Worm (Caenorhabditis elegans): Measurements from ENCODE around the gene F19G12.8.

F19G12.8 gene

ce11 chrX:1446593-1447141 lies 29.5 kb downstream of the F19G12.8 start, which contains the start of gene zfp-3 (continued):
- TF ChIP-seq nfya-1 (tag; optimal IDR thresholded peaks at IDR 0.05; ENCODE audit: borderline replicate concordance, insufficient read depth) (no peak), F55B11.4 (tag; optimal IDR thresholded peaks at IDR 0.05; ENCODE audit: borderline replicate concordance, insufficient read depth) (no peak), B0336.3 (GFP tag; IDR thresholded peaks at IDR 0.05) (peak; percentile 88), nhr-90 (tag; optimal IDR thresholded peaks at IDR 0.05) (peak; percentile 44), lin-54 (GFP tag; optimal IDR thresholded peaks at IDR 0.05) (peak; percentile 65), ekl-4 (GFP tag; IDR thresholded peaks at IDR 0.05) (peak; percentile 92), D2030.7 (GFP tag; IDR thresholded peaks at IDR 0.05) (no peak), lin-40 (tag; optimal IDR thresholded peaks at IDR 0.05) (peak; percentile 95), Y79H2A.3 (GFP tag; conservative IDR thresholded peaks at IDR 0.05) (no peak), B0261.1 (tag; optimal IDR thresholded peaks at IDR 0.05) (no peak), madf-10 (tag; optimal IDR thresholded peaks at IDR 0.05) (peak; percentile 79), bed-1 (GFP tag; IDR thresholded peaks at IDR 0.05) (no peak), pbrm-1 (GFP tag; IDR thresholded peaks at IDR 0.05) (peak; percentile 90), gei-17 (GFP tag; optimal IDR thresholded peaks at IDR 0.05) (peak; percentile 87), pha-4 (tag; optimal IDR thresholded peaks at IDR 0.05) (peak; percentile 84), lag-1 (GFP tag; IDR thresholded peaks at IDR 0.05) (no peak), nhr-27 (tag; optimal IDR thresholded peaks at IDR 0.05) (no peak), somi-1 (GFP tag; optimal IDR thresholded peaks at IDR 0.05) (peak; percentile 75), ztf-28 (GFP tag; IDR thresholded peaks at IDR 0.05) (no peak), F23B12.7 (tag; optimal IDR thresholded peaks at IDR 0.05; ENCODE audit: insufficient read depth) (no peak), mel-28 (tag; optimal IDR thresholded peaks at IDR 0.05; ENCODE audit: borderline replicate concordance) (no peak), egrh-3 (GFP tag; IDR thresholded peaks at IDR 0.05) (peak; percentile 47; the same call in 1 of the 2 replicates), lir-1 (GFP tag; conservative IDR thresholded peaks at IDR 0.05) (peak; percentile 80), F39B2.1 (GFP tag; IDR thresholded peaks at IDR 0.05) (no peak), T26A5.8 (tag; optimal IDR thresholded peaks at IDR 0.05) (no peak), chd-7 (tag; optimal IDR thresholded peaks at IDR 0.05) (peak; percentile 76), ceh-27 (GFP tag; optimal IDR thresholded peaks at IDR 0.05) (peak; percentile 95), snpc-1.3 (tag; optimal IDR thresholded peaks at IDR 0.05; ENCODE audit: insufficient read depth) (no peak), hsf-1 (GFP tag; IDR thresholded peaks at IDR 0.05) (no peak), ztf-25 (GFP tag; IDR thresholded peaks at IDR 0.05) (no peak), lin-26 (GFP tag; IDR thresholded peaks at IDR 0.05) (peak; percentile 59), snpc-4 (GFP tag; optimal IDR thresholded peaks at IDR 0.05) (peak; percentile 55), snpc-4 (tag; optimal IDR thresholded peaks at IDR 0.05) (peak; percentile 45 to 78 (median 68)), mes-4 (tag; optimal IDR thresholded peaks at IDR 0.05) (no peak), him-1 (tag; optimal IDR thresholded peaks at IDR 0.05) (no peak), F37B4.10 (GFP tag; IDR thresholded peaks at IDR 0.05) (no peak), cebp-2 (GFP tag; IDR thresholded peaks at IDR 0.05) (no peak), ets-4 (GFP tag; optimal IDR thresholded peaks at IDR 0.05) (peak; percentile 19), hrde-1 (tag; optimal IDR thresholded peaks at IDR 0.05; ENCODE audit: borderline replicate concordance) (no peak), athp-1 (tag; optimal IDR thresholded peaks at IDR 0.05) (peak; percentile 92), dox-1 (GFP tag; IDR thresholded peaks at IDR 0.05) (peak; percentile 85), B0035.1 (tag; optimal IDR thresholded peaks at IDR 0.05) (peak; percentile 65), F52B5.7 (tag; optimal IDR thresholded peaks at IDR 0.05) (peak; percentile 31), ceh-58 (GFP tag; IDR thresholded peaks at IDR 0.05) (no peak), dpl-1 (GFP tag; optimal IDR thresholded peaks at IDR 0.05) (no peak), nhr-80 (tag; optimal IDR thresholded peaks at IDR 0.05) (peak; percentile 76), repo-1 (tag; optimal IDR thresholded peaks at IDR 0.05) (peak; percentile 70), zim-3 (tag; optimal IDR thresholded peaks at IDR 0.05) (no peak), ztf-26 (tag; optimal IDR thresholded peaks at IDR 0.05) (peak; percentile 91)

All from whole organism, young adult.